Fruit fly (Drosophila melanogaster): ENCODE results near the gene CG34263.

CG34263 gene

dm6 chr3L:223019-223902, 42.4 kb downstream of the CG34263 start, which contains the start of the genes pyx and CG33229 (continued):
- TF ChIP-seq CG10431 (GFP tag; optimal IDR thresholded peaks at IDR 0.05) (peak; percentile 78), CG18599 (GFP tag; optimal IDR thresholded peaks at IDR 0.05) (peak; percentile 82), nom (GFP tag; optimal IDR thresholded peaks at IDR 0.05) (peak; percentile 7), CG18764 (GFP tag; optimal IDR thresholded peaks at IDR 0.05) (peak; percentile 77), CG6813 (GFP tag; optimal IDR thresholded peaks at IDR 0.05) (peak; percentile 68), Ets65A (GFP tag) (peak; percentile 99), sc (optimal IDR thresholded peaks at IDR 0.05) (no peak), sc (GFP tag; optimal IDR thresholded peaks at IDR 0.05) (peak; percentile 75), CG1792 (GFP tag; optimal IDR thresholded peaks at IDR 0.05) (peak; percentile 66), CG3995 (GFP tag; optimal IDR thresholded peaks at IDR 0.05) (peak; percentile 43), Fer2 (tag; optimal IDR thresholded peaks at IDR 0.05) (peak; percentile 76), slou (GFP tag; optimal IDR thresholded peaks at IDR 0.05) (peak; percentile 76), CG34376 (GFP tag; optimal IDR thresholded peaks at IDR 0.05) (peak; percentile 54), CG11696 (GFP tag; IDR thresholded peaks at IDR 0.05) (peak; percentile 71), CG11695 (GFP tag; IDR thresholded peaks at IDR 0.05) (peak; percentile 69; the same call in 1 of the 3 replicates), CG6791 (GFP tag; IDR thresholded peaks at IDR 0.05; ENCODE audit: partially characterized antibody) (peak; percentile 34; the same call in 1 of the 3 replicates), Sry-δ (GFP tag; optimal IDR thresholded peaks at IDR 0.05) (peak; percentile 49), chif (GFP tag; optimal IDR thresholded peaks at IDR 0.05) (peak; percentile 73 to 79), fd64A (GFP tag; optimal IDR thresholded peaks at IDR 0.05) (no peak), Sin3A (optimal IDR thresholded peaks at IDR 0.05) (no peak), HLH4C (GFP tag; IDR thresholded peaks at IDR 0.05; ENCODE audit: partially characterized antibody) (0 out of 3 replicates have a peak, but pooled peaks have one; percentile 46), ase (GFP tag; IDR thresholded peaks at IDR 0.05) (peak; percentile 71), schlank (tag; optimal IDR thresholded peaks at IDR 0.05) (peak; percentile 73), Ptx1 (GFP tag; IDR thresholded peaks at IDR 0.05) (peak; percentile 87), bsh (GFP tag; optimal IDR thresholded peaks at IDR 0.05) (peak; percentile 46 to 75), CG15269 (tag; optimal IDR thresholded peaks at IDR 0.05) (peak; percentile 88), CG1602 (GFP tag; optimal IDR thresholded peaks at IDR 0.05) (peak; percentile 86), CG34422 (GFP tag; IDR thresholded peaks at IDR 0.05) (peak; percentile 88), sens-2 (GFP tag; IDR thresholded peaks at IDR 0.05) (peak; percentile 60), fu2 (GFP tag; optimal IDR thresholded peaks at IDR 0.05) (peak; percentile 89), Gsc (GFP tag; IDR thresholded peaks at IDR 0.05) (no peak; the same call in 1 of the 2 replicates), br (optimal IDR thresholded peaks at IDR 0.05) (no peak), D (optimal IDR thresholded peaks at IDR 0.05) (no peak), D (GFP tag; optimal IDR thresholded peaks at IDR 0.05) (peak; percentile 76), eve (GFP tag; optimal IDR thresholded peaks at IDR 0.05) (no peak), gcm2 (GFP tag; optimal IDR thresholded peaks at IDR 0.05) (peak; percentile 74), HmgD (GFP tag; optimal IDR thresholded peaks at IDR 0.05) (no peak), CG1603 (tag; optimal IDR thresholded peaks at IDR 0.05) (peak; percentile 67), CG8290 (GFP tag; optimal IDR thresholded peaks at IDR 0.05) (peak; percentile 76), CG8290 (tag; optimal IDR thresholded peaks at IDR 0.05) (peak in 1 of 2 experiments; percentile 90), CG16815 (GFP tag; optimal IDR thresholded peaks at IDR 0.05) (peak; percentile 86), CG13894 (tag; optimal IDR thresholded peaks at IDR 0.05) (peak; percentile 88), CG3407 (GFP tag; optimal IDR thresholded peaks at IDR 0.05) (peak; percentile 58), CG4820 (GFP tag; optimal IDR thresholded peaks at IDR 0.05) (peak; percentile 81), shn (GFP tag; optimal IDR thresholded peaks at IDR 0.05) (peak; percentile 78), H2.0 (GFP tag; IDR thresholded peaks at IDR 0.05) (peak; percentile 75), CG4730 (GFP tag; IDR thresholded peaks at IDR 0.05) (peak; percentile 64), abd-A (tag; optimal IDR thresholded peaks at IDR 0.05) (no peak), CG4360 (GFP tag; IDR thresholded peaks at IDR 0.05) (no peak), Opbp (GFP tag; IDR thresholded peaks at IDR 0.05; ENCODE audit: partially characterized antibody) (no peak)

All from whole organism, embryonic.